Worm (Caenorhabditis elegans) whole organism, L1 larva: ENCODE results near the gene C27A2.8.

Experiments
- C04F5.9 ChIP-seq: sonication (generic microtip); optimal IDR thresholded peaks from 2 replicates; lab custom pipeline; 2016; ENCODE audit warnings: missing genetic modification characterization, missing compliant biosample characterization
- nhr-11 ChIP-seq: fragments of 150-350 bp; optimal IDR thresholded peaks from 2 replicates; lab custom pipeline; 2014; ENCODE audit warnings: missing biosample characterization, missing genetic modification characterization
- nhr-90 ChIP-seq: sonication (generic microtip); optimal IDR thresholded peaks from 2 replicates; lab custom pipeline; 2016; ENCODE audit warnings: mild to moderate bottlenecking, missing genetic modification characterization, missing compliant biosample characterization; ENCODE audit not compliant: poor library complexity
- skn-1 ChIP-seq: fragments of 150-350 bp; optimal IDR thresholded peaks from 2 replicates; lab custom pipeline; 2014; ENCODE audit warnings: missing biosample characterization, missing genetic modification characterization
- sox-4 ChIP-seq: sonication (generic microtip); optimal IDR thresholded peaks from 2 replicates; lab custom pipeline; 2016; ENCODE audit warnings: missing genetic modification characterization, missing compliant biosample characterization
- sptf-1 ChIP-seq: fragments of 150-350 bp; optimal IDR thresholded peaks from 2 replicates; lab custom pipeline; 2014; ENCODE audit warnings: missing biosample characterization, missing genetic modification characterization
- ztf-11 ChIP-seq, 2 experiments: sonication (generic microtip); optimal IDR thresholded peaks; 2 replicates each; lab custom pipeline; 2016 to 2017; ENCODE audit warnings: missing genetic modification characterization in 2 of 2, missing biosample characterization in 1 of 2, missing compliant biosample characterization in 1 of 2

ce11 chrII:5049249-5049648, 18.6 kb downstream of the C27A2.8 start:
- TF ChIP-seq C04F5.9 (tag; lab: Kevin White, UChicago): no peak
- no peak for TF ChIP-seq sptf-1 (tag; lab: Kevin White, UChicago)
- TF ChIP-seq sox-4 (tag; lab: Kevin White, UChicago): no peak
- TF ChIP-seq skn-1 (tag; lab: Kevin White, UChicago): no peak
- TF ChIP-seq nhr-11 (tag; lab: Kevin White, UChicago): no peak
- TF ChIP-seq ztf-11 (tag; optimal IDR thresholded peaks at IDR 0.05; lab: Kevin White, UChicago): no peak
- peak; percentile 10 for TF ChIP-seq nhr-90
